Worm (Caenorhabditis elegans) whole organism, young adult: Measurements from ENCODE around the gene str-15.

ENCODE experiments used
- F22D6.2 ChIP-seq: sonication (generic microtip); optimal IDR thresholded peaks from 2 replicates; lab custom pipeline; 2016; ENCODE audit warnings: mild to moderate bottlenecking, missing genetic modification characterization, missing compliant biosample characterization
- F57C9.4 ChIP-seq: sonication (generic microtip); optimal IDR thresholded peaks from 2 replicates; lab custom pipeline; 2017; ENCODE audit warnings: mild to moderate bottlenecking, missing genetic modification characterization, missing compliant biosample characterization
- K11D2.4 ChIP-seq: fragments of 200-800 bp; sonication (Bioruptor generic); IDR thresholded peaks from 2 replicates; pipeline ENCODE4 v1.3.6; 2022; ENCODE audit warnings: missing genetic modification reagents, missing genetic modification characterization, missing compliant biosample characterization
- K12H6.12 ChIP-seq: fragments of 200-800 bp; sonication (Bioruptor generic); optimal IDR thresholded peaks from 2 replicates; lab custom pipeline; 2018; ENCODE audit warnings: mild to moderate bottlenecking, missing genetic modification characterization, missing compliant biosample characterization
- Y53F4B.3 ChIP-seq: fragments of 200-800 bp; sonication (Bioruptor generic); IDR thresholded peaks from 2 replicates; pipeline ENCODE4 v1.3.6; 2022; ENCODE audit warnings: missing genetic modification reagents, missing genetic modification characterization, missing compliant biosample characterization
- Y56A3A.18 ChIP-seq: fragments of 200-800 bp; sonication (Bioruptor generic); IDR thresholded peaks from 2 replicates; pipeline ENCODE4 v1.3.6; 2022; ENCODE audit warnings: missing genetic modification reagents, missing genetic modification characterization, missing compliant biosample characterization
- atf-7 ChIP-seq: sonication (generic microtip); optimal IDR thresholded peaks from 2 replicates; lab custom pipeline; 2017; ENCODE audit warnings: mild to moderate bottlenecking, missing genetic modification characterization, missing compliant biosample characterization
- bed-1 ChIP-seq: fragments of 200-800 bp; sonication (Bioruptor generic); IDR thresholded peaks from 2 replicates; pipeline ENCODE4 v1.3.6; 2022; ENCODE audit warnings: missing genetic modification reagents, missing genetic modification characterization, missing compliant biosample characterization
- bed-2 ChIP-seq: fragments of 200-800 bp; sonication (Bioruptor generic); IDR thresholded peaks from 2 replicates; pipeline ENCODE4 v1.3.6; 2022; ENCODE audit warnings: missing genetic modification reagents, missing genetic modification characterization, missing compliant biosample characterization
- ceh-100 ChIP-seq: fragments of 200-800 bp; sonication (Bioruptor generic); IDR thresholded peaks from 2 replicates; pipeline ENCODE4 v1.3.6; 2022; ENCODE audit warnings: missing genetic modification reagents, missing genetic modification characterization, missing compliant biosample characterization
- ceh-27 ChIP-seq: fragments of 200-800 bp; sonication (Bioruptor generic); optimal IDR thresholded peaks from 2 replicates; lab custom pipeline; 2018; ENCODE audit warnings: mild to moderate bottlenecking, missing genetic modification characterization, moderate library complexity, missing compliant biosample characterization
- dox-1 ChIP-seq: fragments of 200-800 bp; sonication (Bioruptor generic); IDR thresholded peaks from 2 replicates; pipeline ENCODE4 v1.3.6; 2022; ENCODE audit warnings: missing genetic modification reagents, missing genetic modification characterization, missing compliant biosample characterization
- dpff-1 ChIP-seq: sonication (generic microtip); optimal IDR thresholded peaks from 2 replicates; lab custom pipeline; 2017; ENCODE audit warnings: mild to moderate bottlenecking, missing genetic modification characterization, missing compliant biosample characterization
- efl-1 ChIP-seq: fragments of 150-350 bp; optimal IDR thresholded peaks from 2 replicates; lab custom pipeline; 2014; ENCODE audit warnings: missing biosample characterization, missing genetic modification reagents, missing genetic modification characterization
- egl-44 ChIP-seq: fragments of 200-800 bp; sonication (Bioruptor generic); IDR thresholded peaks from 2 replicates; pipeline ENCODE4 v1.3.6; 2022; ENCODE audit warnings: missing genetic modification reagents, missing genetic modification characterization, missing compliant biosample characterization
- ekl-4 ChIP-seq: fragments of 200-800 bp; sonication (Bioruptor generic); IDR thresholded peaks from 2 replicates; pipeline ENCODE4 v1.3.6; 2022; ENCODE audit warnings: missing genetic modification reagents, missing genetic modification characterization, missing compliant biosample characterization
- fkh-3 ChIP-seq: sonication (generic microtip); optimal IDR thresholded peaks from 2 replicates; lab custom pipeline; 2016; ENCODE audit warnings: mild to moderate bottlenecking, missing genetic modification characterization, missing compliant biosample characterization
- gei-17 ChIP-seq: fragments of 200-800 bp; sonication (Bioruptor generic); optimal IDR thresholded peaks from 2 replicates; lab custom pipeline; 2018; ENCODE audit warnings: mild to moderate bottlenecking, missing genetic modification characterization, missing compliant biosample characterization
- hmg-20 ChIP-seq: fragments of 200-800 bp; sonication (Bioruptor generic); IDR thresholded peaks from 2 replicates; pipeline ENCODE4 v1.3.6; 2022; ENCODE audit warnings: missing genetic modification reagents, missing genetic modification characterization, missing compliant biosample characterization
- hrde-1 ChIP-seq: sonication (generic microtip); optimal IDR thresholded peaks from 2 replicates; lab custom pipeline; 2016; ENCODE audit warnings: missing genetic modification characterization, mild to moderate bottlenecking, missing compliant biosample characterization, moderate library complexity, missing genotype, missing genetic modification reagents, borderline replicate concordance
- lag-1 ChIP-seq: fragments of 200-800 bp; sonication (Bioruptor generic); IDR thresholded peaks from 2 replicates; pipeline ENCODE4 v1.3.6; 2022; ENCODE audit warnings: missing genetic modification reagents, missing genetic modification characterization, missing compliant biosample characterization
- let-526 ChIP-seq: fragments of 200-800 bp; sonication (Bioruptor generic); IDR thresholded peaks from 2 replicates; pipeline ENCODE4 v1.3.6; 2022; ENCODE audit warnings: missing genetic modification reagents, missing genetic modification characterization, missing compliant biosample characterization
- let-607 ChIP-seq, 2 experiments: fragments of 200-800 bp in 1 of 2; sonication (Bioruptor generic) in 1 of 2; sonication (generic microtip) in 1 of 2; optimal IDR thresholded peaks; 2 replicates each; lab custom pipeline; 2016 to 2018; ENCODE audit warnings: mild to moderate bottlenecking in 2 of 2, missing compliant biosample characterization in 2 of 2, missing genetic modification characterization in 2 of 2, moderate library complexity in 2 of 2, missing genotype in 1 of 2
- lsl-1 ChIP-seq: fragments of 200-800 bp; sonication (Bioruptor generic); optimal IDR thresholded peaks from 2 replicates; lab custom pipeline; 2018; ENCODE audit warnings: mild to moderate bottlenecking, missing genetic modification characterization, moderate library complexity, missing compliant biosample characterization
- mcd-1 ChIP-seq: fragments of 200-800 bp; sonication (Bioruptor generic); IDR thresholded peaks from 2 replicates; pipeline ENCODE4 v1.3.6; 2022; ENCODE audit warnings: missing genetic modification reagents, missing genetic modification characterization, missing compliant biosample characterization
- mes-4 ChIP-seq: sonication (generic microtip); optimal IDR thresholded peaks from 2 replicates; lab custom pipeline; 2016; ENCODE audit warnings: missing genotype, missing genetic modification characterization, missing compliant biosample characterization
- nfyb-1 ChIP-seq: fragments of 200-800 bp; sonication (Bioruptor generic); IDR thresholded peaks from 2 replicates; pipeline ENCODE4 v1.3.6; 2022; ENCODE audit warnings: missing genetic modification reagents, missing genetic modification characterization, missing compliant biosample characterization
- nhr-120 ChIP-seq: fragments of 200-800 bp; sonication (Bioruptor generic); IDR thresholded peaks from 2 replicates; pipeline ENCODE4 v1.3.6; 2022; ENCODE audit warnings: missing genetic modification characterization, missing compliant biosample characterization
- rcor-1 ChIP-seq: fragments of 200-800 bp; sonication (Bioruptor generic); IDR thresholded peaks from 2 replicates; pipeline ENCODE4 v1.3.6; 2022; ENCODE audit warnings: missing genetic modification reagents, missing genetic modification characterization, missing compliant biosample characterization
- sea-2 ChIP-seq: fragments of 200-800 bp; sonication (Bioruptor generic); IDR thresholded peaks from 2 replicates; pipeline ENCODE4 v1.3.6; 2022; ENCODE audit warnings: missing genetic modification characterization, missing compliant biosample characterization
- snpc-1.1 ChIP-seq: sonication (generic microtip); optimal IDR thresholded peaks from 2 replicates; lab custom pipeline; 2017; ENCODE audit warnings: missing genetic modification characterization, mild to moderate bottlenecking, missing compliant biosample characterization, antibody characterized with exemption, moderate library complexity, missing genotype, missing genetic modification reagents; ENCODE audit not compliant: insufficient read depth
- snpc-1.3 ChIP-seq: sonication (generic microtip); optimal IDR thresholded peaks from 2 replicates; lab custom pipeline; 2017; ENCODE audit warnings: missing genetic modification characterization, mild to moderate bottlenecking, missing compliant biosample characterization, antibody characterized with exemption, moderate library complexity, missing genotype, missing genetic modification reagents; ENCODE audit not compliant: insufficient read depth
- snpc-3.4 ChIP-seq: sonication (generic microtip); optimal IDR thresholded peaks from 2 replicates; lab custom pipeline; 2017; ENCODE audit warnings: missing genetic modification characterization, mild to moderate bottlenecking, missing compliant biosample characterization, antibody characterized with exemption, moderate library complexity, missing genotype, missing genetic modification reagents
- unc-130 ChIP-seq: sonication (generic microtip); optimal IDR thresholded peaks from 2 replicates; lab custom pipeline; 2016; ENCODE audit warnings: missing genetic modification reagents, missing genetic modification characterization, missing compliant biosample characterization
- unc-62 ChIP-seq: fragments of 150-350 bp; optimal IDR thresholded peaks from 2 replicates; lab custom pipeline; 2014; ENCODE audit warnings: missing biosample characterization, missing genetic modification reagents, missing genetic modification characterization
- ztf-18 ChIP-seq: sonication (generic microtip); optimal IDR thresholded peaks from 2 replicates; lab custom pipeline; 2016; ENCODE audit warnings: missing genotype, mild to moderate bottlenecking, missing genetic modification characterization, missing compliant biosample characterization
- ztf-3 ChIP-seq: fragments of 200-800 bp; sonication (Bioruptor generic); optimal IDR thresholded peaks from 2 replicates; lab custom pipeline; 2018; ENCODE audit warnings: mild to moderate bottlenecking, missing genetic modification characterization, missing compliant biosample characterization
- ztf-6 ChIP-seq: fragments of 200-800 bp; sonication (Bioruptor generic); IDR thresholded peaks from 2 replicates; pipeline ENCODE4 v1.3.6; 2022; ENCODE audit warnings: missing genetic modification reagents, missing genetic modification characterization, missing compliant biosample characterization

str-15 gene

ce11 chrV:16443626-16444025, 15.0 kb downstream of the str-15 start, which contains the start of gene srh-141:
TSS of gene srh-141 (plus strand) at chrV:16443926.
- TF ChIP-seq ztf-6 (GFP tag; lab: Robert Waterston, UW) (no peak), ceh-100 (no peak), hmg-20 (GFP tag; lab: Robert Waterston, UW) (no peak), Y53F4B.3 (no peak), let-607 (tag; optimal IDR thresholded peaks at IDR 0.05; lab: Kevin White, UChicago) (no peak), atf-7 (tag; lab: Kevin White, UChicago) (no peak), nhr-120 (no peak), bed-1 (GFP tag; lab: Robert Waterston, UW) (no peak), snpc-1.3 (no peak), ztf-18 (tag; lab: Kevin White, UChicago) (no peak), dox-1 (GFP tag; lab: Robert Waterston, UW) (no peak)

DNA sequence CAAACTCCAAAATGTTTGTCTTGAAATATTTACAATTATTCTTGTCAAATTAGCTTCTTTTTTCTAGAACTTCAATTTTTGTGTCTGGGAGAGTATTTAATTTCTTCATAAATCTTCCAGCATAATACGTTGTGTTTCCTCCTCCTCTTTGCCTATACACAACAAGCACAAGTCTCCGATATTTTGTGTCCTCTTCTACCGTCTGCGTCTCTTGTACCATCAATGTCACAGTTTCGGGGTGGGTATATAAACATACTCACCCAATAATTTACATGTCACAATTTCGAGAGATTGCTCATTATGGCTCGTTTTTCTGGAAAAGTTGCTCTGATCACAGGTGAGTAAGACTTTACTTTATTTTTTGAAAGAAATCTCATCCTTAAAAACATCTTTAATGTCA, 21.1 kb downstream of the str-15 start, which contains the start of gene F26D2.15:
F26D2.15 (plus strand) TSS at position 301 of the 400 bp plus-strand sequence.
- TF ChIP-seq nfyb-1 (GFP tag; lab: Robert Waterston, UW) (no peak), lsl-1 (GFP tag; lab: Kevin White, UChicago) (no peak), efl-1 (no peak), gei-17 (GFP tag; lab: Kevin White, UChicago) (no peak), Y56A3A.18 (GFP tag; lab: Robert Waterston, UW) (no peak), dpff-1 (tag; lab: Kevin White, UChicago) (no peak), unc-130 (GFP tag; lab: Kevin White, UChicago) (no peak), ztf-3 (GFP tag; lab: Kevin White, UChicago) (no peak), F57C9.4 (tag; lab: Kevin White, UChicago) (no peak), sea-2 (GFP tag; lab: Robert Waterston, UW) (no peak), snpc-3.4 (tag; lab: Kevin White, UChicago) (no peak), unc-62 (GFP tag; lab: Kevin White, UChicago) (no peak), mcd-1 (no peak), let-607 (tag; optimal IDR thresholded peaks at IDR 0.05; lab: Kevin White, UChicago) (no peak), lag-1 (GFP tag; lab: Robert Waterston, UW) (no peak), egl-44 (GFP tag; lab: Robert Waterston, UW) (no peak), ekl-4 (no peak), dox-1 (GFP tag; lab: Robert Waterston, UW) (no peak)
- TF ChIP-seq, all 124 proteins: peak for 0

ce11 chrV:16435510-16435909, 23.1 kb downstream of the str-15 start, which contains the start of the genes F26D2.13 and F26D2.14:
TSS of gene F26D2.13 (minus strand) at chrV:16435610.
TSS of gene F26D2.14 (plus strand) at chrV:16435855.
- no peak for TF ChIP-seq snpc-1.1 (tag; lab: Kevin White, UChicago)
- TF ChIP-seq mes-4 (tag; lab: Kevin White, UChicago), result no peak
- no peak for TF ChIP-seq hrde-1
- TF ChIP-seq K11D2.4 (GFP tag; lab: Robert Waterston, UW), result no peak
- no peak for TF ChIP-seq ceh-100
- TF ChIP-seq ztf-18 (tag; lab: Kevin White, UChicago), result no peak

- TF ChIP-seq bed-2 (GFP tag; lab: Robert Waterston, UW) (no peak), fkh-3 (tag; lab: Kevin White, UChicago) (no peak), K12H6.12 (tag; lab: Kevin White, UChicago) (no peak), rcor-1 (GFP tag; lab: Robert Waterston, UW) (no peak), F22D6.2 (tag; lab: Kevin White, UChicago) (no peak), ceh-27 (GFP tag; lab: Kevin White, UChicago) (no peak), efl-1 (no peak), let-526 (no peak), hmg-20 (GFP tag; lab: Robert Waterston, UW) (no peak)
These were observed 25.1 kb downstream of the str-15 start, which contains the start of gene clec-234 for ce11 chrV:16433471-16433870. TSS of gene clec-234 (minus strand) at chrV:16433571.
